Worm (Caenorhabditis elegans): Measurements from ENCODE around the gene rabs-5.

The rabs-5 gene

ce11 chrIV:8067745-8068144 lies 39.7 kb downstream of the rabs-5 start:
- TF ChIP-seq mls-2 (tag; optimal IDR thresholded peaks at IDR 0.05) (peak; percentile 34), ham-2 (GFP tag; optimal IDR thresholded peaks at IDR 0.05) (no peak), nhr-2 (tag; optimal IDR thresholded peaks at IDR 0.05) (no peak)

ce11 chrIV:8066598-8066997 lies 40.8 kb downstream of the rabs-5 start:
- TF ChIP-seq nhr-2 (tag; optimal IDR thresholded peaks at IDR 0.05), result no peak
- TF ChIP-seq ces-1 (GFP tag; optimal IDR thresholded peaks at IDR 0.05), result peak; percentile 48
- TF ChIP-seq zip-8 (tag; optimal IDR thresholded peaks at IDR 0.05), result no peak
- TF ChIP-seq blmp-1 (tag; optimal IDR thresholded peaks at IDR 0.05), result no peak
- TF ChIP-seq unc-39 (tag; optimal IDR thresholded peaks at IDR 0.05), result no peak
- TF ChIP-seq sem-2 (GFP tag; optimal IDR thresholded peaks at IDR 0.05), result no peak
- no peak for TF ChIP-seq elt-3 (tag; optimal IDR thresholded peaks at IDR 0.05)
- no peak for TF ChIP-seq elt-1 (tag; optimal IDR thresholded peaks at IDR 0.05; ENCODE audit: borderline replicate concordance, insufficient read depth)
- peak; percentile 29 for TF ChIP-seq ham-2 (GFP tag; optimal IDR thresholded peaks at IDR 0.05)
- no peak for TF ChIP-seq nhr-76 (tag; optimal IDR thresholded peaks at IDR 0.05)
- peak; percentile 15 for TF ChIP-seq drap-1 (GFP tag; optimal IDR thresholded peaks at IDR 0.05)
- peak; percentile 77 for TF ChIP-seq unc-120 (tag; optimal IDR thresholded peaks at IDR 0.05; ENCODE audit: poor library complexity, severe bottlenecking)
- TF ChIP-seq nhr-12 (tag; optimal IDR thresholded peaks at IDR 0.05), result no peak
- TF ChIP-seq cnd-1 (tag; optimal IDR thresholded peaks at IDR 0.05), result no peak
- no peak for TF ChIP-seq lin-32 (GFP tag; optimal IDR thresholded peaks at IDR 0.05)
- TF ChIP-seq mep-1 (tag; optimal IDR thresholded peaks at IDR 0.05), result peak; percentile 30
- no peak for TF ChIP-seq ceh-39 (tag; optimal IDR thresholded peaks at IDR 0.05)
- TF ChIP-seq pha-4 (tag; optimal IDR thresholded peaks at IDR 0.05), result peak; percentile 19
- TF ChIP-seq ceh-83 (GFP tag; optimal IDR thresholded peaks at IDR 0.05), result no peak
- peak; percentile 24 for TF ChIP-seq lsy-2 (tag; optimal IDR thresholded peaks at IDR 0.05)
- TF ChIP-seq mab-5 (tag; optimal IDR thresholded peaks at IDR 0.05), result no peak
- peak; percentile 36 for TF ChIP-seq M03D4.4 (tag; optimal IDR thresholded peaks at IDR 0.05)
- TF ChIP-seq tbx-8 (GFP tag; optimal IDR thresholded peaks at IDR 0.05), result no peak
- peak; percentile 58 for TF ChIP-seq mls-2 (tag; optimal IDR thresholded peaks at IDR 0.05)
- TF ChIP-seq nhr-28 (tag; optimal IDR thresholded peaks at IDR 0.05), result no peak
- TF ChIP-seq bed-3 (GFP tag; optimal IDR thresholded peaks at IDR 0.05), result no peak
- TF ChIP-seq sptf-1 (tag; optimal IDR thresholded peaks at IDR 0.05), result peak; percentile 71
- no peak for TF ChIP-seq hlh-1 (tag; optimal IDR thresholded peaks at IDR 0.05)
- TF ChIP-seq ceh-43 (GFP tag; optimal IDR thresholded peaks at IDR 0.05), result no peak
- TF ChIP-seq snpc-4 (tag; optimal IDR thresholded peaks at IDR 0.05), result no peak
- no peak for TF ChIP-seq nhr-237 (tag; optimal IDR thresholded peaks at IDR 0.05)
- TF ChIP-seq unc-62 (GFP tag; optimal IDR thresholded peaks at IDR 0.05), result peak; percentile 8
- no peak for TF ChIP-seq lin-13 (tag; optimal IDR thresholded peaks at IDR 0.05)
- TF ChIP-seq ztf-11 (tag; optimal IDR thresholded peaks at IDR 0.05), result peak; percentile 34
- no peak for TF ChIP-seq flh-1 (GFP tag; optimal IDR thresholded peaks at IDR 0.05)

ce11 chrIV:8062359-8062758 lies 45.0 kb downstream of the rabs-5 start, which contains the start of gene sax-7:
Gene sax-7, plus strand, starts transcription at chrIV:8062659.
- TF ChIP-seq pha-4 (tag; optimal IDR thresholded peaks at IDR 0.05) (no peak), blmp-1 (tag; optimal IDR thresholded peaks at IDR 0.05) (no peak), lin-32 (GFP tag; optimal IDR thresholded peaks at IDR 0.05) (no peak), lin-13 (tag; optimal IDR thresholded peaks at IDR 0.05) (no peak), tbx-8 (GFP tag; optimal IDR thresholded peaks at IDR 0.05) (no peak), bed-3 (GFP tag; optimal IDR thresholded peaks at IDR 0.05) (no peak), sptf-1 (tag; optimal IDR thresholded peaks at IDR 0.05) (no peak), cnd-1 (tag; optimal IDR thresholded peaks at IDR 0.05) (no peak), ceh-39 (tag; optimal IDR thresholded peaks at IDR 0.05) (no peak), unc-62 (GFP tag; optimal IDR thresholded peaks at IDR 0.05) (no peak), lsy-2 (tag; optimal IDR thresholded peaks at IDR 0.05) (no peak), unc-120 (tag; optimal IDR thresholded peaks at IDR 0.05; ENCODE audit: poor library complexity, severe bottlenecking) (no peak), hlh-1 (tag; optimal IDR thresholded peaks at IDR 0.05) (no peak), zip-8 (tag; optimal IDR thresholded peaks at IDR 0.05) (no peak), M03D4.4 (tag; optimal IDR thresholded peaks at IDR 0.05) (no peak), mep-1 (tag; optimal IDR thresholded peaks at IDR 0.05) (no peak), nhr-2 (tag; optimal IDR thresholded peaks at IDR 0.05) (no peak), nhr-76 (tag; optimal IDR thresholded peaks at IDR 0.05) (no peak), mls-2 (tag; optimal IDR thresholded peaks at IDR 0.05) (no peak)

DNA sequence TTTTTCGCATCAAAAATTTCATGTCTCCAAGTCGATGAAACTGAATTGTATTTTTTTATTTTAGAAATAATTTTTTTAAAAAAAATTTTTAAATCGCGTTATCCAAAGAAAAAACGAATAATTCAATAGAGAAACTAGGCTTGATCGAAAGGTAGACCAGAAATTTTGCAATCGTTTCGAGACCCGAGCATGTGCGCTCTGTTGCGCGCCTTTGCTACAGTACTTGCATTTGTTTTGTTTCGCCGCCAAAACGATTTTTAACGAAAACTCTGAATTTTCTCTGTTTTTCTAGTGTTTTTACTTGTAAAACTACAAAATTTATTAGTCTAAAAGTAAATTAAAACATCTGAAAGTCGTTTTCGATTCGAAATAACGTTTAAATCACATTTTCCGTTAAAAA lies 46.1 kb downstream of the rabs-5 start:
- TF ChIP-seq mep-1 (tag; optimal IDR thresholded peaks at IDR 0.05) (no peak), drap-1 (GFP tag; optimal IDR thresholded peaks at IDR 0.05) (no peak), bed-3 (GFP tag; optimal IDR thresholded peaks at IDR 0.05) (no peak), lin-13 (tag; optimal IDR thresholded peaks at IDR 0.05) (no peak), nhr-76 (tag; optimal IDR thresholded peaks at IDR 0.05) (no peak), unc-39 (tag; optimal IDR thresholded peaks at IDR 0.05) (no peak), hlh-1 (tag; optimal IDR thresholded peaks at IDR 0.05) (no peak), nhr-28 (tag; optimal IDR thresholded peaks at IDR 0.05) (no peak), ztf-11 (tag; optimal IDR thresholded peaks at IDR 0.05) (no peak), mls-2 (tag; optimal IDR thresholded peaks at IDR 0.05) (no peak), elt-1 (tag; optimal IDR thresholded peaks at IDR 0.05; ENCODE audit: borderline replicate concordance, insufficient read depth) (no peak)

All from whole organism, mixed stage, embryonic.